Fruit fly (Drosophila melanogaster) whole organism, prepupa: Measurements from ENCODE around the gene sba.
A peak's percentile ranks its signal among the peaks of the same experiment; 100 is the strongest.

Experiments used
- Blimp-1 ChIP-seq: fragments of 200-800 bp; sonication (Bioruptor generic); optimal IDR thresholded peaks from 3 replicates; lab custom pipeline; 2017; ENCODE audit warnings: missing biosample characterization, missing genetic modification characterization, mild to moderate bottlenecking, moderate library complexity, missing genetic modification reagents
- CG11294 ChIP-seq: fragments of 200-800 bp; sonication (Bioruptor generic); IDR thresholded peaks from 2 replicates; pipeline ENCODE4 v1.3.6; 2022; ENCODE audit warnings: missing biosample characterization, missing genetic modification characterization
- CG11902 ChIP-seq: fragments of 200-800 bp; sonication (Bioruptor generic); optimal IDR thresholded peaks from 3 replicates; lab custom pipeline; 2016; ENCODE audit warnings: missing biosample characterization, missing genetic modification characterization
- CG15336 ChIP-seq: fragments of 200-800 bp; sonication (Bioruptor generic); IDR thresholded peaks from 2 replicates; pipeline ENCODE4 v1.3.6; 2022; ENCODE audit warnings: missing biosample characterization, missing genetic modification characterization
- CG16779 ChIP-seq: fragments of 200-800 bp; sonication (Bioruptor generic); optimal IDR thresholded peaks from 3 replicates; lab custom pipeline; 2017; ENCODE audit warnings: missing biosample characterization, mild to moderate bottlenecking, missing genetic modification characterization
- CG3032 ChIP-seq: fragments of 200-800 bp; optimal IDR thresholded peaks from 2 replicates; lab custom pipeline; 2019; ENCODE audit warnings: missing biosample characterization, mild to moderate bottlenecking, missing genetic modification characterization, moderate library complexity
- CG3919 ChIP-seq: fragments of 200-800 bp; sonication (Bioruptor generic); optimal IDR thresholded peaks from 3 replicates; lab custom pipeline; 2016; ENCODE audit warnings: missing biosample characterization, missing genetic modification characterization
- CG4318 ChIP-seq: fragments of 200-800 bp; sonication (Bioruptor generic); optimal IDR thresholded peaks from 3 replicates; lab custom pipeline; 2017; ENCODE audit warnings: missing biosample characterization, mild to moderate bottlenecking, missing genetic modification characterization
- CG6163 ChIP-seq: fragments of 200-800 bp; sonication (Bioruptor generic); IDR thresholded peaks from 3 replicates; pipeline ENCODE4 v1.3.6; 2022; ENCODE audit warnings: missing biosample characterization, missing genetic modification characterization
- CG6276 ChIP-seq: fragments of 200-800 bp; sonication (Bioruptor generic); optimal IDR thresholded peaks from 2 replicates; lab custom pipeline; 2017; ENCODE audit warnings: missing biosample characterization, mild to moderate bottlenecking, missing genetic modification characterization
- CG6854 ChIP-seq: fragments of 200-800 bp; sonication (Bioruptor generic); optimal IDR thresholded peaks from 2 replicates; lab custom pipeline; 2017; ENCODE audit warnings: missing biosample characterization, mild to moderate bottlenecking, missing genetic modification characterization
- CG7368 ChIP-seq: fragments of 200-800 bp; sonication (Bioruptor generic); optimal IDR thresholded peaks from 3 replicates; lab custom pipeline; 2016; ENCODE audit warnings: missing biosample characterization, missing genetic modification characterization
- CG8119 ChIP-seq: fragments of 200-800 bp; sonication (Bioruptor generic); IDR thresholded peaks from 3 replicates; pipeline ENCODE4 v1.3.6; 2022; ENCODE audit warnings: missing biosample characterization, missing genetic modification characterization
- CG8632 ChIP-seq: fragments of 200-800 bp; sonication (Bioruptor generic); optimal IDR thresholded peaks from 3 replicates; lab custom pipeline; 2016; ENCODE audit warnings: missing biosample characterization, missing genetic modification characterization
- CG9139 ChIP-seq: fragments of 200-800 bp; sonication (Bioruptor generic); optimal IDR thresholded peaks from 3 replicates; lab custom pipeline; 2017; ENCODE audit warnings: missing biosample characterization, mild to moderate bottlenecking, missing genetic modification characterization
- Eip75B ChIP-seq: fragments of 200-800 bp; sonication (Bioruptor generic); optimal IDR thresholded peaks from 3 replicates; lab custom pipeline; 2016; ENCODE audit warnings: missing biosample characterization, missing genetic modification characterization
- Eip78C ChIP-seq: fragments of 200-800 bp; sonication (Bioruptor generic); peaks from one replicate; lab custom pipeline; 2016; ENCODE audit warnings: missing biosample characterization, missing genetic modification characterization
- Eip93F ChIP-seq: fragments of 200-800 bp; sonication (Bioruptor generic); optimal IDR thresholded peaks from 2 replicates; lab custom pipeline; 2016; ENCODE audit warnings: missing biosample characterization, mild to moderate bottlenecking, missing genetic modification characterization
- Ets21C ChIP-seq: fragments of 200-800 bp; sonication (Bioruptor generic); optimal IDR thresholded peaks from 3 replicates; lab custom pipeline; 2016; ENCODE audit warnings: missing biosample characterization, missing genetic modification characterization
- Hr38 ChIP-seq: sonication (Bioruptor generic); optimal IDR thresholded peaks from 2 replicates; lab custom pipeline; 2016; ENCODE audit warnings: missing biosample characterization, missing genetic modification characterization
- Hr39 ChIP-seq: fragments of 200-800 bp; sonication (Bioruptor generic); optimal IDR thresholded peaks from 2 replicates; lab custom pipeline; 2016; ENCODE audit warnings: missing biosample characterization, missing genetic modification characterization
- Hr4 ChIP-seq: fragments of 200-800 bp; sonication (Bioruptor generic); optimal IDR thresholded peaks from 3 replicates; lab custom pipeline; 2016; ENCODE audit warnings: missing biosample characterization, missing genetic modification characterization
- Lpt ChIP-seq: fragments of 200-800 bp; sonication (Bioruptor generic); optimal IDR thresholded peaks from 3 replicates; lab custom pipeline; 2016; ENCODE audit warnings: missing biosample characterization, missing genetic modification characterization
- OdsH ChIP-seq: fragments of 200-800 bp; sonication (Bioruptor generic); optimal IDR thresholded peaks from 3 replicates; lab custom pipeline; 2016; ENCODE audit warnings: missing biosample characterization, missing genetic modification characterization
- Sox102F ChIP-seq: fragments of 200-800 bp; sonication (Bioruptor generic); optimal IDR thresholded peaks from 2 replicates; lab custom pipeline; 2016; ENCODE audit warnings: missing biosample characterization, mild to moderate bottlenecking, missing genetic modification characterization
- Sox15 ChIP-seq: fragments of 200-800 bp; sonication (Bioruptor generic); optimal IDR thresholded peaks from 3 replicates; lab custom pipeline; 2016; ENCODE audit warnings: missing biosample characterization, missing genetic modification characterization
- achi ChIP-seq: fragments of 200-800 bp; sonication (Bioruptor generic); optimal IDR thresholded peaks from 3 replicates; lab custom pipeline; 2016; ENCODE audit warnings: missing biosample characterization, missing genetic modification characterization
- dsx ChIP-seq: fragments of 200-800 bp; optimal IDR thresholded peaks from 3 replicates; lab custom pipeline; 2019; ENCODE audit warnings: missing biosample characterization, mild to moderate bottlenecking, missing genetic modification characterization, moderate library complexity; ENCODE audit not compliant: poor library complexity, severe bottlenecking
- eg ChIP-seq: fragments of 200-800 bp; sonication (Bioruptor generic); IDR thresholded peaks from 3 replicates; pipeline ENCODE4 v1.3.6; 2022; ENCODE audit warnings: missing biosample characterization, missing genetic modification characterization
- esn ChIP-seq: fragments of 200-800 bp; sonication (Bioruptor generic); optimal IDR thresholded peaks from 2 replicates; lab custom pipeline; 2016; ENCODE audit warnings: missing biosample characterization, mild to moderate bottlenecking, missing genetic modification characterization, moderate library complexity
- fd59A ChIP-seq: fragments of 200-800 bp; sonication (Bioruptor generic); optimal IDR thresholded peaks from 2 replicates; lab custom pipeline; 2017; ENCODE audit warnings: missing biosample characterization, mild to moderate bottlenecking, missing genetic modification characterization, missing genetic modification reagents
- fkh ChIP-seq: fragments of 200-800 bp; sonication (Bioruptor generic); optimal IDR thresholded peaks from 3 replicates; lab custom pipeline; 2017; ENCODE audit warnings: missing biosample characterization, mild to moderate bottlenecking, missing genetic modification characterization, moderate library complexity
- lz ChIP-seq: fragments of 200-800 bp; sonication (Bioruptor generic); optimal IDR thresholded peaks from 3 replicates; lab custom pipeline; 2016; ENCODE audit warnings: missing biosample characterization, missing genetic modification characterization
- pdm3 ChIP-seq: fragments of 200-800 bp; sonication (Bioruptor generic); optimal IDR thresholded peaks from 3 replicates; lab custom pipeline; 2016; ENCODE audit warnings: missing biosample characterization, missing genetic modification characterization
- salr ChIP-seq, 2 experiments: fragments of 200-800 bp; sonication (Bioruptor generic); optimal IDR thresholded peaks; 3 replicates each; lab custom pipeline; 2016 to 2018; ENCODE audit warnings: missing biosample characterization in 2 of 2, missing genetic modification characterization in 2 of 2, mild to moderate bottlenecking in 1 of 2
- svp ChIP-seq: fragments of 200-800 bp; sonication (Bioruptor generic); peaks from one replicate; lab custom pipeline; 2016; ENCODE audit warnings: missing biosample characterization, missing genetic modification characterization
- topi ChIP-seq: fragments of 200-800 bp; sonication (Bioruptor generic); optimal IDR thresholded peaks from 3 replicates; lab custom pipeline; 2016; ENCODE audit warnings: missing biosample characterization, missing genetic modification characterization
- vri ChIP-seq: fragments of 200-800 bp; sonication (Bioruptor generic); optimal IDR thresholded peaks from 3 replicates; lab custom pipeline; 2016; ENCODE audit warnings: missing biosample characterization, mild to moderate bottlenecking, missing genetic modification characterization

Gene sba

dm6 chr3R:23915042-23915428 lies 7.7 kb downstream of the sba start (continued):
- TF ChIP-seq CG9139 (GFP tag; lab: Kevin White, UChicago), result peak; percentile 91
- peak; percentile 95 for TF ChIP-seq dsx (GFP tag; lab: Kevin White, UChicago)
- TF ChIP-seq Eip78C (GFP tag; lab: Kevin White, UChicago), result peak; percentile 98
- peak; percentile 95 for TF ChIP-seq fd59A (GFP tag; lab: Kevin White, UChicago)
- peak; percentile 95 for TF ChIP-seq pdm3 (GFP tag; lab: Kevin White, UChicago)
- TF ChIP-seq topi (GFP tag; lab: Kevin White, UChicago), result peak; percentile 96
- peak; percentile 94 for TF ChIP-seq lz (GFP tag; lab: Kevin White, UChicago)
- peak; percentile 95 for TF ChIP-seq Sox15 (GFP tag; lab: Kevin White, UChicago)
- TF ChIP-seq CG4318 (GFP tag; lab: Kevin White, UChicago), result peak; percentile 14
- TF ChIP-seq Blimp-1 (GFP tag; lab: Kevin White, UChicago), result peak; percentile 74
- peak; percentile 82 to 95 for TF ChIP-seq salr (GFP tag; optimal IDR thresholded peaks at IDR 0.05; lab: Kevin White, UChicago)
- TF ChIP-seq Hr4, result peak; percentile 63
- TF ChIP-seq CG8119 (GFP tag; lab: Robert Waterston, UW), result peak; percentile 77

- TF ChIP-seq CG6854 (GFP tag; lab: Kevin White, UChicago), result no peak
- TF ChIP-seq Eip93F, result peak; percentile 16
- TF ChIP-seq CG8119 (GFP tag; lab: Robert Waterston, UW), result no peak
- no peak for TF ChIP-seq esn (GFP tag; lab: Kevin White, UChicago)
Measured at dm6 chr3R:23914415-23915041, 8.2 kb downstream of the sba start.

- TF ChIP-seq Eip75B (GFP tag; lab: Kevin White, UChicago), result no peak
- TF ChIP-seq CG3919 (GFP tag; lab: Kevin White, UChicago), result peak; percentile 6
- peak; percentile 39 for TF ChIP-seq svp
- peak; percentile 12 for TF ChIP-seq CG6854 (GFP tag; lab: Kevin White, UChicago)
- TF ChIP-seq CG6163 (GFP tag; lab: Robert Waterston, UW), result 0 out of 3 replicates have a peak, but pooled peaks have one; percentile 16
- no peak for TF ChIP-seq topi (GFP tag; lab: Kevin White, UChicago)
- no peak for TF ChIP-seq Hr38
- TF ChIP-seq, all 60 proteins: peak for 4
Measured at dm6 chr3R:23912349-23912748, 10.4 kb downstream of the sba start.

dm6 chr3R:23911073-23911690 lies 11.6 kb downstream of the sba start:
- TF ChIP-seq CG6854 (GFP tag; lab: Kevin White, UChicago), result peak; percentile 7
- peak; percentile 19 for TF ChIP-seq fkh (GFP tag; lab: Kevin White, UChicago)
- TF ChIP-seq Lpt (GFP tag; lab: Kevin White, UChicago), result no peak
- TF ChIP-seq Sox102F (GFP tag; lab: Kevin White, UChicago), result no peak
- TF ChIP-seq Eip78C (GFP tag; lab: Kevin White, UChicago), result peak; percentile 37
- TF ChIP-seq, all 60 proteins: peak for 3

DNA sequence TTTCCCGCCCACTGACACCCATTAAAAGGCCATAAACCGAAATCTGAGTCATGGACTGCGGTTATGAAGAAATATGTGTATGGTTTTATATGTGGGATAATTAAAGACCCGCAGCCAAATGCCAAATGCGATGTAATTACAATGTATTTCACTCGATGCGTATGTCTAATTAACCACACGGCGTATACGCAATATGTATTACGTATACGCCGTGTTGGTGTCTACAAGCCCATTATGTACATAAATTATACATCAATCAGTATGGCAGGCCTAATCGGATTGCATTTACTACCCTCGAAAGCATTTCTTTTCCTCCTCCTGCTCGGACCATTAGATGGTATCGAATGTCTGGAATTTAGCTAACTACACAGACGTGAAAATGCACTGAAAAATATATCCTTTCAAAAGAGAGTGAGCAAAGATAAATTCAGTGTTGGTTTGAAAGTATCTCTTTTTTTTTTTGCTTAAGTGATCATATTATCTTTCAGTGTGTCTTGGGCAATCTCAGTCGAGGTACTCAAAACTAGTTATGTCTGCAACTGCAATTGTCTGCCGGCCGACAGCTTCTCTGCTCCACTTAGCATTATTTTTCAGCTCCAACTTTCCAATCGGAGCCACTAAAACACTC lies 12.4 kb downstream of the sba start:
- TF ChIP-seq fd59A (GFP tag; lab: Kevin White, UChicago), result no peak
- TF ChIP-seq CG9139 (GFP tag; lab: Kevin White, UChicago), result no peak
- TF ChIP-seq Blimp-1 (GFP tag; lab: Kevin White, UChicago), result no peak
- no peak; the same call in 1 of the 2 replicates for TF ChIP-seq CG11294 (GFP tag; lab: Robert Waterston, UW)
- no peak for TF ChIP-seq Ets21C
- TF ChIP-seq Lpt (GFP tag; lab: Kevin White, UChicago), result no peak
- TF ChIP-seq CG3032 (tag; lab: Kevin White, UChicago), result no peak
- no peak for TF ChIP-seq CG8632
- no peak for TF ChIP-seq dsx (GFP tag; lab: Kevin White, UChicago)
- TF ChIP-seq pdm3 (GFP tag; lab: Kevin White, UChicago), result no peak
- no peak for TF ChIP-seq lz (GFP tag; lab: Kevin White, UChicago)
- TF ChIP-seq svp, result no peak
- no peak for TF ChIP-seq CG7368 (GFP tag; lab: Kevin White, UChicago)
- TF ChIP-seq Eip93F, result no peak
- peak; percentile 75 for TF ChIP-seq CG15336 (GFP tag; lab: Robert Waterston, UW)
- TF ChIP-seq achi, result no peak
- TF ChIP-seq vri (GFP tag; lab: Kevin White, UChicago), result no peak
- TF ChIP-seq Eip78C (GFP tag; lab: Kevin White, UChicago), result peak; percentile 42
- peak; percentile 70 for TF ChIP-seq Hr4
- TF ChIP-seq OdsH (GFP tag; lab: Kevin White, UChicago), result peak; percentile 13
- no peak for TF ChIP-seq CG11902 (GFP tag; lab: Kevin White, UChicago)
- TF ChIP-seq eg (GFP tag; lab: Robert Waterston, UW), result peak; percentile 40; the same call in 1 of the 3 replicates
- TF ChIP-seq CG16779 (tag; lab: Kevin White, UChicago), result no peak
- TF ChIP-seq CG6276 (GFP tag; lab: Kevin White, UChicago), result peak; percentile 35
- no peak for TF ChIP-seq topi (GFP tag; lab: Kevin White, UChicago)
- TF ChIP-seq Hr39 (GFP tag; lab: Kevin White, UChicago), result no peak
